Worm (Caenorhabditis elegans) whole organism, mixed stage, embryonic: ENCODE results near the gene Y94H6A.3.
"Not testable (repeated sequence)": the region's sequence is repeated elsewhere in the genome, so short reads cannot be mapped to it uniquely, and the experiment has no call there.

Source experiments
- M03D4.4 ChIP-seq: sonication (generic microtip); optimal IDR thresholded peaks from 2 replicates; lab custom pipeline; 2017; ENCODE audit warnings: mild to moderate bottlenecking, missing genetic modification characterization, missing compliant biosample characterization
- bed-3 ChIP-seq: fragments of 200-800 bp; sonication (Bioruptor generic); optimal IDR thresholded peaks from 3 replicates; lab custom pipeline; 2018; ENCODE audit warnings: mild to moderate bottlenecking, missing genetic modification characterization, moderate library complexity, missing compliant biosample characterization
- blmp-1 ChIP-seq: fragments of 150-350 bp; optimal IDR thresholded peaks from 2 replicates; lab custom pipeline; 2014; ENCODE audit warnings: missing biosample characterization, missing genetic modification characterization
- ceh-43 ChIP-seq: fragments of 200-800 bp; sonication (Bioruptor generic); optimal IDR thresholded peaks from 2 replicates; lab custom pipeline; 2018; ENCODE audit warnings: mild to moderate bottlenecking, missing genetic modification characterization, moderate library complexity, missing compliant biosample characterization
- ces-1 ChIP-seq: fragments of 150-350 bp; optimal IDR thresholded peaks from 2 replicates; lab custom pipeline; 2014; ENCODE audit warnings: missing biosample characterization, missing genetic modification reagents, missing genetic modification characterization
- cnd-1 ChIP-seq: fragments of 200-800 bp; sonication (Bioruptor generic); optimal IDR thresholded peaks from 2 replicates; lab custom pipeline; 2018; ENCODE audit warnings: mild to moderate bottlenecking, missing genetic modification characterization, missing compliant biosample characterization
- drap-1 ChIP-seq: fragments of 200-800 bp; sonication (Bioruptor generic); optimal IDR thresholded peaks from 3 replicates; lab custom pipeline; 2018; ENCODE audit warnings: mild to moderate bottlenecking, missing genetic modification characterization, missing compliant biosample characterization
- elt-1 ChIP-seq: sonication (generic microtip); optimal IDR thresholded peaks from 2 replicates; lab custom pipeline; 2017; ENCODE audit warnings: missing genetic modification characterization, mild to moderate bottlenecking, missing compliant biosample characterization, antibody characterized with exemption, moderate library complexity, borderline replicate concordance; ENCODE audit not compliant: insufficient read depth
- elt-3 ChIP-seq: fragments of 150-350 bp; optimal IDR thresholded peaks from 2 replicates; lab custom pipeline; 2014; ENCODE audit warnings: missing biosample characterization, missing genetic modification characterization
- flh-1 ChIP-seq: fragments of 200-800 bp; sonication (Bioruptor generic); optimal IDR thresholded peaks from 2 replicates; lab custom pipeline; 2018; ENCODE audit warnings: mild to moderate bottlenecking, missing genetic modification characterization, moderate library complexity, missing compliant biosample characterization
- ham-2 ChIP-seq: fragments of 200-800 bp; sonication (Bioruptor generic); optimal IDR thresholded peaks from 2 replicates; lab custom pipeline; 2018; ENCODE audit warnings: mild to moderate bottlenecking, missing genetic modification characterization, missing compliant biosample characterization
- hlh-1 ChIP-seq: fragments of 150-350 bp; optimal IDR thresholded peaks from 2 replicates; lab custom pipeline; 2014; ENCODE audit warnings: missing biosample characterization, missing genetic modification reagents, missing genetic modification characterization
- lin-13 ChIP-seq: fragments of 150-350 bp; optimal IDR thresholded peaks from 2 replicates; lab custom pipeline; 2014; ENCODE audit warnings: missing biosample characterization, missing genetic modification characterization
- lin-32 ChIP-seq: fragments of 200-800 bp; sonication (Bioruptor generic); optimal IDR thresholded peaks from 2 replicates; lab custom pipeline; 2018; ENCODE audit warnings: mild to moderate bottlenecking, missing genetic modification characterization, missing compliant biosample characterization
- lsy-2 ChIP-seq: fragments of 150-350 bp; optimal IDR thresholded peaks from 2 replicates; lab custom pipeline; 2014; ENCODE audit warnings: missing biosample characterization, missing genetic modification characterization
- mab-5 ChIP-seq: fragments of 150-350 bp; optimal IDR thresholded peaks from 2 replicates; lab custom pipeline; 2014; ENCODE audit warnings: missing biosample characterization, missing genetic modification characterization
- mep-1 ChIP-seq: fragments of 150-350 bp; optimal IDR thresholded peaks from 2 replicates; lab custom pipeline; 2017; ENCODE audit warnings: missing biosample characterization, missing genetic modification reagents, missing genetic modification characterization, inconsistent platforms
- mls-2 ChIP-seq: sonication (generic microtip); optimal IDR thresholded peaks from 2 replicates; lab custom pipeline; 2016; ENCODE audit warnings: mild to moderate bottlenecking, missing genetic modification characterization, moderate library complexity, missing compliant biosample characterization
- nhr-12 ChIP-seq: fragments of 150-350 bp; optimal IDR thresholded peaks from 2 replicates; lab custom pipeline; 2014; ENCODE audit warnings: missing biosample characterization, missing genetic modification characterization
- nhr-237 ChIP-seq: fragments of 150-350 bp; optimal IDR thresholded peaks from 2 replicates; lab custom pipeline; 2014; ENCODE audit warnings: missing biosample characterization, missing genetic modification characterization
- nhr-28 ChIP-seq: fragments of 150-350 bp; optimal IDR thresholded peaks from 2 replicates; lab custom pipeline; 2014; ENCODE audit warnings: missing biosample characterization, missing genetic modification characterization
- nhr-76 ChIP-seq: sonication (generic microtip); optimal IDR thresholded peaks from 2 replicates; lab custom pipeline; 2017; ENCODE audit warnings: missing biosample characterization, missing genetic modification characterization
- pha-4 ChIP-seq: fragments of 150-350 bp; optimal IDR thresholded peaks from 2 replicates; lab custom pipeline; 2018; ENCODE audit warnings: missing biosample characterization, missing genetic modification reagents, missing genetic modification characterization
- sem-2 ChIP-seq: fragments of 200-800 bp; sonication (Bioruptor generic); optimal IDR thresholded peaks from 2 replicates; lab custom pipeline; 2018; ENCODE audit warnings: mild to moderate bottlenecking, missing genetic modification characterization, missing compliant biosample characterization
- snpc-4 ChIP-seq: fragments of 150-350 bp; optimal IDR thresholded peaks from 2 replicates; lab custom pipeline; 2014; ENCODE audit warnings: missing biosample characterization, missing genetic modification characterization
- sptf-1 ChIP-seq: sonication (generic microtip); optimal IDR thresholded peaks from 2 replicates; lab custom pipeline; 2017; ENCODE audit warnings: mild to moderate bottlenecking, missing genetic modification characterization, moderate library complexity, missing compliant biosample characterization
- tbx-8 ChIP-seq: fragments of 200-800 bp; sonication (Bioruptor generic); optimal IDR thresholded peaks from 2 replicates; lab custom pipeline; 2018; ENCODE audit warnings: mild to moderate bottlenecking, missing genetic modification characterization, moderate library complexity, missing compliant biosample characterization
- unc-120 ChIP-seq: sonication (generic microtip); optimal IDR thresholded peaks from 2 replicates; lab custom pipeline; 2017; ENCODE audit warnings: missing genetic modification characterization, missing compliant biosample characterization; ENCODE audit not compliant: poor library complexity, severe bottlenecking
- unc-62 ChIP-seq: fragments of 150-350 bp; optimal IDR thresholded peaks from 2 replicates; lab custom pipeline; 2014; ENCODE audit warnings: missing biosample characterization, missing genetic modification reagents, missing genetic modification characterization
- zip-8 ChIP-seq: fragments of 150-350 bp; optimal IDR thresholded peaks from 2 replicates; lab custom pipeline; 2014; ENCODE audit warnings: missing biosample characterization, missing genetic modification characterization
- ztf-11 ChIP-seq: fragments of 150-350 bp; optimal IDR thresholded peaks from 2 replicates; lab custom pipeline; 2014; ENCODE audit warnings: missing biosample characterization, missing genetic modification characterization

Gene Y94H6A.3

DNA sequence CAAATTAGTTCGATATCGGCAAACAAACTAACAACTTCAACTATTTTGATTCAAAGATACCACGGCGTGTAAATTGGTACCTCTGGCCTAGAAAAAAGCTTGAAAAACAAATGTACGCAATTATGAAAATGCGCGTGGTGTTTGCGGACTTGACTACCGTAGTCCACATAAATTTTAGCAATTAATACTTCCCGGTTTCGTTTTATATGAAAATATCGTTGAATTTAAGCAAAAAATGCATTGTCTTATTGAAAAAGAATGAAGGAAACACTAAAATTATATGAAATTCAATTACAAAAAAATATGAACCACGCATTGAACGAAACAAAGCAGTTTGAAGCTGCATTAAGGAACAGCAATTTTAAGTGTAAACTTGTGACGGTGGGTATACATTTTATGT, 1.4 kb upstream of the Y94H6A.3 start, which contains the start of gene gpx-4:
Gene gpx-4, minus strand, starts transcription at position 101 of the 400 bp plus-strand sequence.
- TF ChIP-seq unc-62 (GFP tag; lab: Kevin White, UChicago); nhr-76 (tag; lab: Kevin White, UChicago); cnd-1 (tag; lab: Kevin White, UChicago): not testable (repeated sequence)

DNA sequence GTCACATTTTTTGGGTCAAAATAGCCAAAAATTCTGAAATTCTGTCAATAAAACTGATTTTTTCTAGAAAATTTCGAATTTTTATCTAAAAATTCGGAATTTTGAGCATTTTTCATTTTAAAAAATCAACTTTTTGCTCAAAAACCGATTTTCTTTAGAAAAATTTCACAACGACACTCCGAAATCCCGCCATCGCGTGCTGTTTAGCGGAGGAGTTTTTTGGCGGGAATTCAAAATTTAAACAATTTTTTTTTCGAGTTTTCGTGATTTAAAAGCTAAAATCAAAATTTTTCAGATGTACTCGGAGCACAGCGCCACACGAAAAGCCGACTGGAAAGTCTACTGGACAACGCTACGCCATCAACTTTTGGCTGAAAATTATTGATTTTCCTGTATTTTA, 1.4 kb downstream of the Y94H6A.3 start:
- no peak for TF ChIP-seq zip-8
- no peak for TF ChIP-seq sem-2

DNA sequence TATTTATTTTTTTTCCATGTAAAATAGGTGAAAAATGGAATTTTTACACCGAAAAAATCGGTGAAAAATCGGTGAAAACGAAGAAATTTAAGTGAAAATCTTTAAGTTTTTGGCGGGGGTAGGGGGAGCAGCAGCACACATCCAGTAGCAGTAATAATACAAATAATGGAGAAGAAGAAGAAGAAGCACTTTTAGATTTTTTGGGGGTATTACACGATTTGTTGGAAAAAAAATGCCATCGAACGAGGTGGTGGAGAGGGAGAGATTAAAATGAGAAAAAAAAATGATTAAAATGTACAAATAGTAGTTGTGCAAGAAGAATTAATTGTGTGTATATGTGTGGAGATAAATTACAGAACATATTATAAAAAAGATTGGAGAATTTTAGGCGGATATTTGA, 1.8 kb downstream of the Y94H6A.3 start:
- TF ChIP-seq ham-2 (GFP tag; lab: Kevin White, UChicago) (no peak), bed-3 (GFP tag; lab: Kevin White, UChicago) (no peak), ztf-11 (tag; lab: Kevin White, UChicago) (no peak), sem-2 (no peak), drap-1 (GFP tag; lab: Kevin White, UChicago) (no peak), nhr-12 (tag; lab: Kevin White, UChicago) (no peak), mab-5 (tag; lab: Kevin White, UChicago) (no peak), mep-1 (no peak), unc-120 (no peak), sptf-1 (no peak), unc-62 (GFP tag; lab: Kevin White, UChicago) (no peak)
- TF ChIP-seq, all 35 proteins: peak for 0

DNA sequence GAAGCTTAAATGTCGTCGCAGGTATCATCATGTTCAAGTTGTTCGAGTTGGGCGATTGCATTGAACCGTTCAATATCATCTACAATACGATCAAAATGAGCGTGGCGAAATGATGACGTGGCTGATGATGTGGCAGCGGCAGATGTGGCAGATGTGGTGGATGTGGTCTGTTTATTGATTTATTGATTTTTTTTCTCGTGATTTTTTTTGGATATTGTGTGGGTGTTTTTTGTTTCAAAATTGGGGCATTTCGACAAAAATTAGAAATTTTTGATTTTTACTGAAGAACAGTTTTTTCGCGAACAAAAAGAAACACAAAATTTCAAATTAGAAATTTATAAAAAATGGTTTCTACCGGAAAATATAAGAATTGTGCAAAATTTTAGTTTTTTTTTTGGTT, 4.0 kb downstream of the Y94H6A.3 start:
- TF ChIP-seq nhr-28 (tag; lab: Kevin White, UChicago): no peak
- no peak for TF ChIP-seq bed-3 (GFP tag; lab: Kevin White, UChicago)
- TF ChIP-seq mab-5 (tag; lab: Kevin White, UChicago): no peak
- TF ChIP-seq flh-1: no peak
- no peak for TF ChIP-seq unc-120
- no peak for TF ChIP-seq blmp-1
- TF ChIP-seq ces-1: no peak
- no peak for TF ChIP-seq elt-1 (tag; lab: Kevin White, UChicago)
- TF ChIP-seq, all 35 proteins: peak for 0

DNA sequence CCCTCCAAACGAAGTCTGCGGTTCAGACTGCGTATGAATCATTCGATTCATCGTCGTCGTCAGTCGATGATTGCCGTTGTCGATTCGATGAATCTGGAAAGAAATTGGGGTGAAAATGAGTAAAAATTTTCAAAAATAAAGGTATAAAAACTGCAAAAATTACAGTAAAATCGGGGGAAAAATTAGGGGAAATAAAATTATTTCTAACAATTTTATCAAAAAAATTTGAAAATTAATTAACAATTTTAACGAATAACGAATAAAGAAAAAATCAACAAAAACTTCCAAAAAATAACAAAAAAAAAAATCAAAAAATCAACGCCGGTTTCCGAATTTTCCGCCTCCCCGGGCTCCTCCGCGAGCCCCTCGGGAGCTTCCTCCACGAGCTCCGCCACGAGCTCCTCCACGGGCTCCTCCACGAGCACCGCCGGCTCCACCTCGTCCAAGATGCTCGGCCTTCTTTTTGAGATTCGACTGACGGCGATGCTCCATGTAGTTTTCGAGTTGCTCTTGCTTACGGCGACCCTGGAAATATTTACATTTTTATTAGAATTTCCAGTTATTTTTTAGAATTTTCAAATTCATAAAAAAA, 12.5 kb downstream of the Y94H6A.3 start, which contains the start of gene egrh-3:
Gene egrh-3, minus strand, starts transcription at position 51 of the 592 bp plus-strand sequence.
- no peak for TF ChIP-seq elt-1 (tag; lab: Kevin White, UChicago)
- no peak for TF ChIP-seq lin-32 (GFP tag; lab: Kevin White, UChicago)
- no peak for TF ChIP-seq mls-2 (tag; lab: Kevin White, UChicago)
- no peak for TF ChIP-seq pha-4 (tag; lab: Kevin White, UChicago)
- TF ChIP-seq M03D4.4 (tag; lab: Kevin White, UChicago): no peak
- no peak for TF ChIP-seq ztf-11 (tag; lab: Kevin White, UChicago)
- TF ChIP-seq zip-8: no peak
- no peak for TF ChIP-seq lin-13 (tag; lab: Kevin White, UChicago)
- no peak for TF ChIP-seq ceh-43
- no peak for TF ChIP-seq sem-2
- TF ChIP-seq ham-2 (GFP tag; lab: Kevin White, UChicago): no peak
- TF ChIP-seq snpc-4 (tag; lab: Kevin White, UChicago): no peak
- TF ChIP-seq elt-3: no peak
- TF ChIP-seq hlh-1 (tag; lab: Kevin White, UChicago): no peak

DNA sequence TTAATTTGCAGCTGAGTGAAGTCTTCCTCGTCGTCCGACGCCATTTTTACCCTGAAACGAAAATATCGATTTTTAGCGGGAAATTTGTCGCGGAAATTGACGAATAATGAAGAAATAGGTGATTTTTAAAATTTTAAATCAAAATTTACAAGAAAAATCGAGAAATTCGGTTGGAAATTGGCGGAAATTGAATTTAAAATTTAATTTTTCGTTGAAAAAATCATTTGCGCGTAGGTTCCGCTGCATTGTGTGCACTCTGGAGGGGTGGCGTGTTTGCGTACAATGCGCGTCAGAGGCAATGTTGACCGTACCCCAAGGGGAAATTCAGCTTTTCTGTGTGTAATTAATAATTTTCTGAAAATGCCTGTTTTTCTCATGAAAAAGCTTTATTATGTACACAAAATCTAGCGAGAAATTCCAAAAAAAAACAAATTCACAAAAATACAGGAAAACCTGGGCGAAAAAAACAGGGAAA, 27.7 kb downstream of the Y94H6A.3 start, which contains the start of gene Y94H6A.5:
Gene Y94H6A.5, minus strand, starts transcription at position 51 of the 475 bp plus-strand sequence.
- TF ChIP-seq lsy-2 (peak; percentile 95), lin-32 (GFP tag; lab: Kevin White, UChicago) (no peak), cnd-1 (tag; lab: Kevin White, UChicago) (no peak), mab-5 (tag; lab: Kevin White, UChicago) (no peak), lin-13 (tag; lab: Kevin White, UChicago) (peak; percentile 59), hlh-1 (tag; lab: Kevin White, UChicago) (no peak), tbx-8 (GFP tag; lab: Kevin White, UChicago) (no peak), zip-8 (no peak), M03D4.4 (tag; lab: Kevin White, UChicago) (no peak), snpc-4 (tag; lab: Kevin White, UChicago) (no peak), ceh-43 (no peak), mep-1 (peak; percentile 1), pha-4 (tag; lab: Kevin White, UChicago) (peak; percentile 49), ces-1 (peak; percentile 45), blmp-1 (no peak), nhr-237 (tag; lab: Kevin White, UChicago) (peak; percentile 2), nhr-76 (tag; lab: Kevin White, UChicago) (no peak)
